Worm (Caenorhabditis elegans) whole organism, L1 larva: ENCODE results near the gene srp-3.
A peak's percentile ranks its signal among the peaks of the same experiment; 100 is the strongest.

Source experiments
- alr-1 ChIP-seq: fragments of 200-800 bp; sonication (Bioruptor generic); optimal IDR thresholded peaks from 2 replicates; lab custom pipeline; 2018; ENCODE audit warnings: borderline replicate concordance, mild to moderate bottlenecking, missing genetic modification characterization, missing compliant biosample characterization
- aly-2 ChIP-seq: fragments of 150-350 bp; optimal IDR thresholded peaks from 2 replicates; lab custom pipeline; 2014; ENCODE audit warnings: missing biosample characterization, missing genetic modification characterization
- ama-1 ChIP-seq: fragments of 150-350 bp; optimal IDR thresholded peaks from 2 replicates; lab custom pipeline; 2014
- ceh-63 ChIP-seq: fragments of 200-800 bp; sonication (Bioruptor generic); optimal IDR thresholded peaks from 2 replicates; lab custom pipeline; 2018; ENCODE audit warnings: mild to moderate bottlenecking, missing genetic modification characterization, missing compliant biosample characterization
- ceh-90 ChIP-seq: sonication (generic microtip); optimal IDR thresholded peaks from 2 replicates; lab custom pipeline; 2016; ENCODE audit warnings: missing genetic modification characterization, missing compliant biosample characterization
- efl-1 ChIP-seq, 4 experiments: fragments of 150-350 bp; optimal IDR thresholded peaks in 3 of 4; peaks in 1 of 4; 1 replicate in 1 of 4; 2 replicates in 3 of 4; lab custom pipeline; 2014; ENCODE audit warnings: missing biosample characterization in 2 of 4, missing genetic modification characterization in 2 of 4, missing genetic modification reagents in 2 of 4
- efl-3 ChIP-seq: fragments of 200-800 bp; sonication (Bioruptor generic); optimal IDR thresholded peaks from 2 replicates; lab custom pipeline; 2018; ENCODE audit warnings: mild to moderate bottlenecking, missing genetic modification characterization, missing compliant biosample characterization
- egl-13 ChIP-seq: sonication (generic microtip); optimal IDR thresholded peaks from 2 replicates; lab custom pipeline; 2016; ENCODE audit warnings: missing genotype, missing genetic modification reagents, missing genetic modification characterization, missing compliant biosample characterization
- egl-27 ChIP-seq, 2 experiments: fragments of 150-350 bp in 1 of 2; sonication (generic microtip); optimal IDR thresholded peaks; 3 replicates each; lab custom pipeline; 2017 to 2018; ENCODE audit warnings: missing biosample characterization in 2 of 2, missing genetic modification characterization in 2 of 2, missing genetic modification reagents in 2 of 2
- ets-5 ChIP-seq: fragments of 200-800 bp; sonication (Bioruptor generic); IDR thresholded peaks from 2 replicates; pipeline ENCODE4 v1.3.6; 2022; ENCODE audit warnings: missing genetic modification characterization, missing compliant biosample characterization
- fkh-8 ChIP-seq: sonication (generic microtip); optimal IDR thresholded peaks from 2 replicates; lab custom pipeline; 2016; ENCODE audit warnings: mild to moderate bottlenecking, missing genetic modification characterization, missing compliant biosample characterization
- hpl-2 ChIP-seq: fragments of 150-350 bp; optimal IDR thresholded peaks from 2 replicates; lab custom pipeline; 2014; ENCODE audit warnings: missing biosample characterization, missing genetic modification reagents, missing genetic modification characterization
- lin-13 ChIP-seq: fragments of 150-350 bp; optimal IDR thresholded peaks from 2 replicates; lab custom pipeline; 2014; ENCODE audit warnings: missing biosample characterization, missing genetic modification reagents, missing genetic modification characterization
- lir-3 ChIP-seq: sonication (generic microtip); optimal IDR thresholded peaks from 2 replicates; lab custom pipeline; 2016; ENCODE audit warnings: mild to moderate bottlenecking, missing genetic modification characterization, moderate library complexity, missing compliant biosample characterization; ENCODE audit not compliant: poor library complexity
- nhr-28 ChIP-seq: fragments of 150-350 bp; optimal IDR thresholded peaks from 2 replicates; lab custom pipeline; 2014; ENCODE audit warnings: missing biosample characterization, missing genetic modification characterization
- nhr-77 ChIP-seq: fragments of 150-350 bp; optimal IDR thresholded peaks from 2 replicates; lab custom pipeline; 2014; ENCODE audit warnings: missing biosample characterization, missing genetic modification characterization
- nhr-90 ChIP-seq: sonication (generic microtip); optimal IDR thresholded peaks from 2 replicates; lab custom pipeline; 2016; ENCODE audit warnings: mild to moderate bottlenecking, missing genetic modification characterization, missing compliant biosample characterization; ENCODE audit not compliant: poor library complexity
- pax-3 ChIP-seq: fragments of 200-800 bp; sonication (Bioruptor generic); optimal IDR thresholded peaks from 2 replicates; lab custom pipeline; 2018; ENCODE audit warnings: mild to moderate bottlenecking, missing genetic modification characterization, moderate library complexity, missing compliant biosample characterization
- pqm-1 ChIP-seq: sonication (generic microtip); optimal IDR thresholded peaks from 3 replicates; lab custom pipeline; 2017; ENCODE audit warnings: missing biosample characterization, missing genetic modification characterization
- rnt-1 ChIP-seq: sonication (generic microtip); optimal IDR thresholded peaks from 2 replicates; lab custom pipeline; 2016; ENCODE audit warnings: mild to moderate bottlenecking, missing genetic modification characterization, moderate library complexity, missing compliant biosample characterization
- swsn-7 ChIP-seq: sonication (generic microtip); optimal IDR thresholded peaks from 2 replicates; lab custom pipeline; 2016; ENCODE audit warnings: missing genetic modification characterization, missing compliant biosample characterization
- unc-130 ChIP-seq: fragments of 150-350 bp; optimal IDR thresholded peaks from 2 replicates; lab custom pipeline; 2017; ENCODE audit warnings: missing biosample characterization, missing genetic modification characterization, inconsistent platforms
- unc-86 ChIP-seq: sonication (generic microtip); optimal IDR thresholded peaks from 2 replicates; lab custom pipeline; 2016; ENCODE audit warnings: missing genetic modification characterization, missing compliant biosample characterization
- xbp-1 ChIP-seq: sonication (generic microtip); optimal IDR thresholded peaks from 2 replicates; lab custom pipeline; 2016; ENCODE audit warnings: missing genetic modification characterization, missing compliant biosample characterization
- zip-4 ChIP-seq: fragments of 200-800 bp; sonication (Bioruptor generic); optimal IDR thresholded peaks from 2 replicates; lab custom pipeline; 2018; ENCODE audit warnings: mild to moderate bottlenecking, missing genetic modification characterization, moderate library complexity, missing compliant biosample characterization
- ztf-11 ChIP-seq, 2 experiments: sonication (generic microtip); optimal IDR thresholded peaks; 2 replicates each; lab custom pipeline; 2016 to 2017; ENCODE audit warnings: missing genetic modification characterization in 2 of 2, missing biosample characterization in 1 of 2, missing compliant biosample characterization in 1 of 2

srp-3 gene

DNA sequence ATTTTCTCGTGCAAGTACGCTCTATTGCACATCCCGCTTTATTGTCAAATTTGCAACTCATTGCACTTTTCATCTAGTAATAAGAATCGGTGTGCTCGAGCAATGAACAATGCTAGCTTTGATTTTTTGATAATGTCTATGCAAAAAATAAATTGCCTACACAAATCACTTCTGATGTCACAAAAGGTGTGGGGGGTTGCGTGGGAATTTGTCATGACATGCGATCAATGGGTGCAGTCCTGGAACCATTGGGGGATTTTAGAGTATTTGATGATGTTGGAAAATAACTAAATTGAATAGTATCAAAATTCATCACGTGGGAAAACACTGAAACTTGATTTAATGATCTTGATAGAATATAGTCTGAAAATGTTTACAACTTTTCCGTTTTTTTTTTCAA lies 37.2 kb downstream of the srp-3 start (continued):
- no peak for TF ChIP-seq rnt-1 (tag; lab: Kevin White, UChicago)
- TF ChIP-seq nhr-77 (tag; lab: Kevin White, UChicago), result no peak
- no peak for TF ChIP-seq unc-86 (tag; lab: Kevin White, UChicago)
- no peak for TF ChIP-seq alr-1 (tag; lab: Kevin White, UChicago)
- no peak for TF ChIP-seq efl-1 (optimal IDR thresholded peaks at IDR 0.05; lab: Kevin White, UChicago)
- TF ChIP-seq efl-1 (GFP tag; optimal IDR thresholded peaks at IDR 0.05 in 1 of 2; lab: Kevin White, UChicago), result peak in 1 of 2 experiments; percentile 88
- no peak for TF ChIP-seq unc-130 (tag; lab: Kevin White, UChicago)
- TF ChIP-seq ama-1, result no peak

DNA sequence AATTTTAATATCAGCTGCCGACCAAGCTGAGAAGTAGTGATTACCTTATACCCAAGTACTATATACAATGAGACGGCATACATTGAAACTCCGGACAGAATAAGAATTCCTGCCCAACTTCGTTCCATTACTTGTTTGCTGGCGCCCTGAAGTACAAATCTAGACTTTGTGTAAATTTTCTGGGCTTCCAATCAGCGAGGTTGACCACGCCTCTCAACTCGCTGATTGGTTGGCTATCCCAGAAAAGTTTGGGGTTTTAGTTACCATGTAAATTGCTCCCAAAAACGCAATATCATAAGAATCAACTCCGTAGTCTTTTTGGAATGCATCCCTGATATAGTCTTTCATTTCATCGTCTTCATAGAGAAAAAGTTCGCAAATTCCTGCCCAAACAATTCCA lies 46.6 kb downstream of the srp-3 start:
- no peak for TF ChIP-seq egl-13 (tag; lab: Kevin White, UChicago)
- no peak for TF ChIP-seq pqm-1 (tag; lab: Kevin White, UChicago)
- no peak for TF ChIP-seq ceh-63 (GFP tag; lab: Kevin White, UChicago)
- TF ChIP-seq aly-2, result no peak
- no peak for TF ChIP-seq zip-4 (GFP tag; lab: Kevin White, UChicago)
- TF ChIP-seq unc-130 (tag; lab: Kevin White, UChicago), result no peak
- no peak for TF ChIP-seq hpl-2 (GFP tag; lab: Kevin White, UChicago)
- no peak for TF ChIP-seq ztf-11 (tag; optimal IDR thresholded peaks at IDR 0.05; lab: Kevin White, UChicago)
- TF ChIP-seq xbp-1 (tag; lab: Kevin White, UChicago), result no peak
- no peak for TF ChIP-seq swsn-7 (tag; lab: Kevin White, UChicago)
- no peak for TF ChIP-seq nhr-28 (tag; lab: Kevin White, UChicago)
- no peak for TF ChIP-seq lir-3 (tag; lab: Kevin White, UChicago)
- no peak for TF ChIP-seq efl-1 (optimal IDR thresholded peaks at IDR 0.05; lab: Kevin White, UChicago)
- no peak for TF ChIP-seq efl-1 (GFP tag; optimal IDR thresholded peaks at IDR 0.05 in 1 of 2; lab: Kevin White, UChicago)
- no peak for TF ChIP-seq ceh-90 (tag; lab: Kevin White, UChicago)
- TF ChIP-seq lin-13 (GFP tag; lab: Kevin White, UChicago), result no peak
- TF ChIP-seq nhr-90 (tag; lab: Kevin White, UChicago), result no peak
- no peak for TF ChIP-seq ets-5 (GFP tag; lab: Robert Waterston, UW)
- no peak for TF ChIP-seq efl-3

DNA sequence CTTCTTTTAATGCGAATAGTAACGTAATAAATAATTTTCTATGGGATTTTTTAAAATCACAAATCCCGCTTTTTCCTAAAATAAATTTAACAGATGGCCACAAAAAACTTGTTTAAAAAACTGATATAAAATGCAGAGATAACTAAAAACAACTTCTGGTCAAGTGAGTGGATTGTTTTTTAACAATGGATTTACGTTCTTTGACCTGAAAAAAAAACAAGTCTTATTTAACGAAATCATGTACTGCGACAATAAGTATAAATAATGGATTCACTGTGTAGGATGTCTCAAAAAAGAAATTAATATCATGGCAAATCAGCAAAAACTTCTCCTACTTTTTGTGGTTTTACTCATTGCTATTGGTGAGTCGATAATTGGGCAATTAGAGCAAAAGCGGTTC lies 48.5 kb downstream of the srp-3 start, which contains the start of gene fipr-25:
Gene fipr-25 (plus strand): TSS at position 301 of the 400 bp plus-strand sequence.
- TF ChIP-seq egl-27 (tag; optimal IDR thresholded peaks at IDR 0.05; lab: Kevin White, UChicago) (no peak), fkh-8 (tag; lab: Kevin White, UChicago) (no peak), pax-3 (tag; lab: Kevin White, UChicago) (no peak)
